1 fruit fly cellular context compared by ENCODE assay signal in genomic region chr3L:3814010-3814833, dm6.
TF ChIP-seq lines count a peak whose summit lies in the region.

Gene Scsalpha1, plus strand, starts transcription at chr3L:3814211.

TF ChIP-seq in whole organism, embryonic, 481 proteins besides CTCF, POLR2A, EP300 and RAD21 (continued from another document and continues in another):
- TF ChIP-seq CG1647 (GFP tag; optimal IDR thresholded peaks at IDR 0.05; lab: Kevin White, UChicago) (no peak), Mad (GFP tag; optimal IDR thresholded peaks at IDR 0.05; lab: Kevin White, UChicago) (no peak), ERR (GFP tag; optimal IDR thresholded peaks at IDR 0.05; lab: Kevin White, UChicago) (no peak), dpn (GFP tag; optimal IDR thresholded peaks at IDR 0.05; lab: Kevin White, UChicago) (peak in 1 of 2 experiments; percentile 16), Sox100B (GFP tag; optimal IDR thresholded peaks at IDR 0.05; lab: Kevin White, UChicago) (no peak), CG1792 (GFP tag; optimal IDR thresholded peaks at IDR 0.05; lab: Kevin White, UChicago) (no peak), Aef1 (GFP tag; IDR thresholded peaks at IDR 0.05; lab: Robert Waterston, UW) (no peak), Doc3 (GFP tag; IDR thresholded peaks at IDR 0.05; lab: Robert Waterston, UW; ENCODE audit: partially characterized antibody) (peak; percentile 98), Atf6 (GFP tag; IDR thresholded peaks at IDR 0.05; lab: Robert Waterston, UW) (peak; percentile 70; the same call in 1 of the 2 replicates), Sin3A (optimal IDR thresholded peaks at IDR 0.05; lab: Kevin White, UChicago) (peak; percentile 71), D19B (GFP tag; optimal IDR thresholded peaks at IDR 0.05; lab: Kevin White, UChicago) (no peak), fd3F (GFP tag; optimal IDR thresholded peaks at IDR 0.05; lab: Kevin White, UChicago) (no peak), CG3995 (GFP tag; optimal IDR thresholded peaks at IDR 0.05; lab: Kevin White, UChicago) (peak; percentile 63), zen (tag; optimal IDR thresholded peaks at IDR 0.05; lab: Kevin White, UChicago) (peak; percentile 91), so (GFP tag; IDR thresholded peaks at IDR 0.05; lab: Robert Waterston, UW) (0 out of 3 replicates have a peak, but pooled peaks have one; percentile 33), CG13296 (GFP tag; optimal IDR thresholded peaks at IDR 0.05; lab: Kevin White, UChicago) (no peak), NfI (GFP tag; optimal IDR thresholded peaks at IDR 0.05; lab: Kevin White, UChicago) (peak; percentile 51), CG7786 (GFP tag; optimal IDR thresholded peaks at IDR 0.05; lab: Kevin White, UChicago) (no peak), C15 (GFP tag; IDR thresholded peaks at IDR 0.05; lab: Robert Waterston, UW) (no peak), dm (GFP tag; optimal IDR thresholded peaks at IDR 0.05; lab: Kevin White, UChicago) (no peak), CG10565 (GFP tag; optimal IDR thresholded peaks at IDR 0.05; lab: Kevin White, UChicago) (no peak), CG12219 (GFP tag; optimal IDR thresholded peaks at IDR 0.05; lab: Kevin White, UChicago) (peak; percentile 13), CG3847 (GFP tag; IDR thresholded peaks at IDR 0.05; lab: Robert Waterston, UW) (peak; percentile 73), Side (GFP tag; optimal IDR thresholded peaks at IDR 0.05; lab: Kevin White, UChicago) (no peak), klu (GFP tag; IDR thresholded peaks at IDR 0.05; lab: Robert Waterston, UW) (no peak), btn (GFP tag; optimal IDR thresholded peaks at IDR 0.05; lab: Kevin White, UChicago) (no peak), Pdp1 (GFP tag; optimal IDR thresholded peaks at IDR 0.05; lab: Kevin White, UChicago) (peak in 1 of 2 experiments; percentile 99), CG15479 (GFP tag; optimal IDR thresholded peaks at IDR 0.05; lab: Kevin White, UChicago) (no peak), Camta (GFP tag; optimal IDR thresholded peaks at IDR 0.05; lab: Kevin White, UChicago) (no peak), CG7357 (GFP tag; IDR thresholded peaks at IDR 0.05; lab: Robert Waterston, UW) (no peak), CG9215 (GFP tag; IDR thresholded peaks at IDR 0.05; lab: Robert Waterston, UW) (no peak), yki (optimal IDR thresholded peaks at IDR 0.05; lab: Kevin White, UChicago) (no peak), HLH54F (GFP tag; optimal IDR thresholded peaks at IDR 0.05; lab: Kevin White, UChicago) (peak; percentile 12), chif (GFP tag; optimal IDR thresholded peaks at IDR 0.05; lab: Kevin White, UChicago) (peak in 1 of 2 experiments; percentile 7), pho (GFP tag; optimal IDR thresholded peaks at IDR 0.05; lab: Kevin White, UChicago) (no peak), br (optimal IDR thresholded peaks at IDR 0.05; lab: Kevin White, UChicago) (no peak), CG12236 (GFP tag; optimal IDR thresholded peaks at IDR 0.05; lab: Kevin White, UChicago) (no peak), gem (tag; optimal IDR thresholded peaks at IDR 0.05; lab: Kevin White, UChicago) (no peak), al (GFP tag; IDR thresholded peaks at IDR 0.05; lab: Robert Waterston, UW) (peak; percentile 15; the same call in 1 of the 2 replicates), CG13287 (GFP tag; IDR thresholded peaks at IDR 0.05; lab: Robert Waterston, UW; ENCODE audit: partially characterized antibody) (peak; percentile 99), CG17385 (GFP tag; optimal IDR thresholded peaks at IDR 0.05; lab: Kevin White, UChicago) (peak; percentile 46), jumu (GFP tag; optimal IDR thresholded peaks at IDR 0.05; lab: Kevin White, UChicago) (no peak), zfh2 (GFP tag; optimal IDR thresholded peaks at IDR 0.05; lab: Kevin White, UChicago) (peak; percentile 7), schlank (tag; optimal IDR thresholded peaks at IDR 0.05; lab: Kevin White, UChicago) (no peak), YL-1 (GFP tag; optimal IDR thresholded peaks at IDR 0.05; lab: Kevin White, UChicago) (peak; percentile 81), ap (GFP tag; IDR thresholded peaks at IDR 0.05; lab: Robert Waterston, UW) (no peak; the same call in 1 of the 2 replicates), grau (tag; optimal IDR thresholded peaks at IDR 0.05; lab: Kevin White, UChicago) (peak; percentile 95), zfh1 (GFP tag; IDR thresholded peaks at IDR 0.05; lab: Robert Waterston, UW) (peak; percentile 68; the same call in 2 of the 3 replicates), CG2875 (GFP tag; optimal IDR thresholded peaks at IDR 0.05; lab: Kevin White, UChicago) (no peak), CG1603 (tag; optimal IDR thresholded peaks at IDR 0.05; lab: Kevin White, UChicago) (peak; percentile 74), exex (tag; optimal IDR thresholded peaks at IDR 0.05; lab: Kevin White, UChicago) (peak; percentile 69), CG42726 (GFP tag; IDR thresholded peaks at IDR 0.05; lab: Robert Waterston, UW; ENCODE audit: partially characterized antibody) (peak; percentile 99), CG34376 (GFP tag; optimal IDR thresholded peaks at IDR 0.05; lab: Kevin White, UChicago) (peak; percentile 15), Stat92E (GFP tag; optimal IDR thresholded peaks at IDR 0.05; lab: Kevin White, UChicago) (peak in 1 of 3 experiments; percentile 58), gsb-n (tag; optimal IDR thresholded peaks at IDR 0.05; lab: Kevin White, UChicago) (peak; percentile 16), onecut (GFP tag; IDR thresholded peaks at IDR 0.05; lab: Robert Waterston, UW) (peak; percentile 56), CG6813 (GFP tag; optimal IDR thresholded peaks at IDR 0.05; lab: Kevin White, UChicago) (no peak), stc (GFP tag; IDR thresholded peaks at IDR 0.05; lab: Robert Waterston, UW) (no peak), Hey (tag; optimal IDR thresholded peaks at IDR 0.05; lab: Kevin White, UChicago) (no peak), pnt (GFP tag; optimal IDR thresholded peaks at IDR 0.05; lab: Kevin White, UChicago) (no peak), CG8924 (tag; optimal IDR thresholded peaks at IDR 0.05; lab: Kevin White, UChicago) (peak; percentile 20), pita (GFP tag; optimal IDR thresholded peaks at IDR 0.05; lab: Kevin White, UChicago) (no peak), chm (GFP tag; IDR thresholded peaks at IDR 0.05; lab: Robert Waterston, UW) (peak; percentile 40; the same call in 1 of the 2 replicates), Usf (GFP tag; optimal IDR thresholded peaks at IDR 0.05; lab: Kevin White, UChicago) (no peak), ken (GFP tag; IDR thresholded peaks at IDR 0.05; lab: Robert Waterston, UW) (peak; percentile 37; the same call in 1 of the 3 replicates), CG4617 (GFP tag; optimal IDR thresholded peaks at IDR 0.05; lab: Kevin White, UChicago; ENCODE audit: borderline replicate concordance) (peak; percentile 72), dmrt99B (tag; optimal IDR thresholded peaks at IDR 0.05; lab: Kevin White, UChicago) (no peak), org-1 (GFP tag; optimal IDR thresholded peaks at IDR 0.05; lab: Kevin White, UChicago) (no peak), CG32532 (GFP tag; IDR thresholded peaks at IDR 0.05; lab: Robert Waterston, UW) (peak; percentile 56; the same call in 1 of the 2 replicates), NFAT (GFP tag; IDR thresholded peaks at IDR 0.05; lab: Robert Waterston, UW) (0 out of 2 replicates have a peak, but pooled peaks have one; percentile 37), Sry-δ (GFP tag; optimal IDR thresholded peaks at IDR 0.05; lab: Kevin White, UChicago) (peak; percentile 97), twi (tag; optimal IDR thresholded peaks at IDR 0.05; lab: Kevin White, UChicago) (no peak), Six4 (GFP tag; optimal IDR thresholded peaks at IDR 0.05; lab: Kevin White, UChicago) (no peak), caup (GFP tag; optimal IDR thresholded peaks at IDR 0.05; lab: Kevin White, UChicago; ENCODE audit: severe bottlenecking) (peak; percentile 7), sim (GFP tag; IDR thresholded peaks at IDR 0.05; lab: Robert Waterston, UW) (no peak), dmrt11E (tag; optimal IDR thresholded peaks at IDR 0.05; lab: Kevin White, UChicago) (no peak), CG7987 (GFP tag; optimal IDR thresholded peaks at IDR 0.05; lab: Kevin White, UChicago) (peak; percentile 3), Hr78 (GFP tag; optimal IDR thresholded peaks at IDR 0.05; lab: Kevin White, UChicago) (peak in 1 of 2 experiments; percentile 83), Ets65A (GFP tag; lab: Kevin White, UChicago) (no peak), CG11560 (tag; IDR thresholded peaks at IDR 0.05; lab: Robert Waterston, UW) (peak; percentile 69; the same call in 1 of the 3 replicates), lmd (GFP tag; IDR thresholded peaks at IDR 0.05; lab: Robert Waterston, UW) (no peak), PHDP (tag; optimal IDR thresholded peaks at IDR 0.05; lab: Kevin White, UChicago) (peak; percentile 41), CG10543 (GFP tag; optimal IDR thresholded peaks at IDR 0.05; lab: Kevin White, UChicago) (no peak), CG18599 (GFP tag; optimal IDR thresholded peaks at IDR 0.05; lab: Kevin White, UChicago) (no peak), CG16815 (GFP tag; optimal IDR thresholded peaks at IDR 0.05; lab: Kevin White, UChicago) (peak; percentile 3), nerfin-2 (GFP tag; IDR thresholded peaks at IDR 0.05; lab: Robert Waterston, UW; ENCODE audit: partially characterized antibody) (peak; percentile 98), insv (GFP tag; optimal IDR thresholded peaks at IDR 0.05; lab: Kevin White, UChicago) (no peak), CG12391 (tag; optimal IDR thresholded peaks at IDR 0.05; lab: Kevin White, UChicago) (peak; percentile 54), fu2 (GFP tag; optimal IDR thresholded peaks at IDR 0.05; lab: Kevin White, UChicago) (peak; percentile 6), fd64A (GFP tag; optimal IDR thresholded peaks at IDR 0.05; lab: Kevin White, UChicago) (no peak), unpg (GFP tag; optimal IDR thresholded peaks at IDR 0.05; lab: Kevin White, UChicago) (no peak), CG6689 (GFP tag; IDR thresholded peaks at IDR 0.05; lab: Robert Waterston, UW) (peak; percentile 29; the same call in 1 of the 2 replicates), CG11504 (tag; optimal IDR thresholded peaks at IDR 0.05; lab: Kevin White, UChicago) (no peak), CG3163 (GFP tag; optimal IDR thresholded peaks at IDR 0.05; lab: Kevin White, UChicago) (peak; percentile 12), vnd (GFP tag; IDR thresholded peaks at IDR 0.05; lab: Robert Waterston, UW; ENCODE audit: partially characterized antibody) (peak; percentile 99), CG10979 (tag; optimal IDR thresholded peaks at IDR 0.05; lab: Kevin White, UChicago) (peak; percentile 20), hth (optimal IDR thresholded peaks at IDR 0.05; lab: Kevin White, UChicago) (no peak), CG33213 (GFP tag; optimal IDR thresholded peaks at IDR 0.05; lab: Kevin White, UChicago) (no peak), CG14014 (GFP tag; IDR thresholded peaks at IDR 0.05; lab: Robert Waterston, UW) (peak; percentile 57; the same call in 1 of the 2 replicates), NK7.1 (GFP tag; optimal IDR thresholded peaks at IDR 0.05; lab: Kevin White, UChicago) (no peak), bbx (GFP tag; IDR thresholded peaks at IDR 0.05; lab: Robert Waterston, UW; ENCODE audit: partially characterized antibody) (peak; percentile 100), CG15601 (tag; optimal IDR thresholded peaks at IDR 0.05; lab: Kevin White, UChicago) (peak; percentile 96), fru (optimal IDR thresholded peaks at IDR 0.05; lab: Kevin White, UChicago) (no peak), dysf (GFP tag; IDR thresholded peaks at IDR 0.05; lab: Robert Waterston, UW) (peak; percentile 54; the same call in 2 of the 3 replicates), oc (tag; optimal IDR thresholded peaks at IDR 0.05; lab: Kevin White, UChicago) (no peak), CG15011 (GFP tag; optimal IDR thresholded peaks at IDR 0.05; lab: Kevin White, UChicago) (no peak), inv (GFP tag; IDR thresholded peaks at IDR 0.05; lab: Robert Waterston, UW; ENCODE audit: partially characterized antibody) (peak; percentile 99), Ada2b (GFP tag; IDR thresholded peaks at IDR 0.05; lab: Robert Waterston, UW) (peak; percentile 32; the same call in 1 of the 2 replicates), CG8089 (GFP tag; optimal IDR thresholded peaks at IDR 0.05; lab: Kevin White, UChicago) (no peak), Gug (GFP tag; IDR thresholded peaks at IDR 0.05; lab: Robert Waterston, UW) (peak; percentile 24; the same call in 1 of the 4 replicates), CG31224 (GFP tag; IDR thresholded peaks at IDR 0.05; lab: Robert Waterston, UW) (no peak), CG8944 (GFP tag; optimal IDR thresholded peaks at IDR 0.05; lab: Kevin White, UChicago) (no peak), D (optimal IDR thresholded peaks at IDR 0.05; lab: Kevin White, UChicago) (no peak), D (GFP tag; optimal IDR thresholded peaks at IDR 0.05; lab: Kevin White, UChicago) (no peak), CG8281 (tag; optimal IDR thresholded peaks at IDR 0.05; lab: Kevin White, UChicago) (no peak), slou (GFP tag; optimal IDR thresholded peaks at IDR 0.05; lab: Kevin White, UChicago) (no peak), sob (GFP tag; IDR thresholded peaks at IDR 0.05; lab: Robert Waterston, UW) (no peak; the same call in 1 of the 2 replicates), lilli (GFP tag; optimal IDR thresholded peaks at IDR 0.05; lab: Kevin White, UChicago) (peak; percentile 42), CG18476 (GFP tag; optimal IDR thresholded peaks at IDR 0.05; lab: Kevin White, UChicago) (no peak), tll (GFP tag; optimal IDR thresholded peaks at IDR 0.05; lab: Kevin White, UChicago) (peak in 1 of 2 experiments; percentile 1), ttk (GFP tag; IDR thresholded peaks at IDR 0.05; lab: Robert Waterston, UW) (no peak), Dip2 (GFP tag; IDR thresholded peaks at IDR 0.05; lab: Robert Waterston, UW) (no peak), CG4854 (GFP tag; optimal IDR thresholded peaks at IDR 0.05; lab: Kevin White, UChicago) (no peak), hb (GFP tag; IDR thresholded peaks at IDR 0.05; lab: Robert Waterston, UW; ENCODE audit: partially characterized antibody) (peak; percentile 99), Eip74EF (GFP tag; optimal IDR thresholded peaks at IDR 0.05; lab: Kevin White, UChicago) (no peak), Elba2 (GFP tag; optimal IDR thresholded peaks at IDR 0.05; lab: Kevin White, UChicago) (no peak), CG10147 (GFP tag; optimal IDR thresholded peaks at IDR 0.05; lab: Kevin White, UChicago) (peak; percentile 12), Awh (GFP tag; IDR thresholded peaks at IDR 0.05; lab: Robert Waterston, UW) (peak; percentile 53; the same call in 1 of the 2 replicates), CG11695 (GFP tag; IDR thresholded peaks at IDR 0.05; lab: Robert Waterston, UW) (peak; percentile 63), croc (GFP tag; conservative IDR thresholded peaks at IDR 0.05; lab: Robert Waterston, UW) (no peak), CG2712 (tag; optimal IDR thresholded peaks at IDR 0.05; lab: Kevin White, UChicago) (peak; percentile 37)
